Worm (Caenorhabditis elegans): ENCODE data around the gene F54D5.2.

DNA sequence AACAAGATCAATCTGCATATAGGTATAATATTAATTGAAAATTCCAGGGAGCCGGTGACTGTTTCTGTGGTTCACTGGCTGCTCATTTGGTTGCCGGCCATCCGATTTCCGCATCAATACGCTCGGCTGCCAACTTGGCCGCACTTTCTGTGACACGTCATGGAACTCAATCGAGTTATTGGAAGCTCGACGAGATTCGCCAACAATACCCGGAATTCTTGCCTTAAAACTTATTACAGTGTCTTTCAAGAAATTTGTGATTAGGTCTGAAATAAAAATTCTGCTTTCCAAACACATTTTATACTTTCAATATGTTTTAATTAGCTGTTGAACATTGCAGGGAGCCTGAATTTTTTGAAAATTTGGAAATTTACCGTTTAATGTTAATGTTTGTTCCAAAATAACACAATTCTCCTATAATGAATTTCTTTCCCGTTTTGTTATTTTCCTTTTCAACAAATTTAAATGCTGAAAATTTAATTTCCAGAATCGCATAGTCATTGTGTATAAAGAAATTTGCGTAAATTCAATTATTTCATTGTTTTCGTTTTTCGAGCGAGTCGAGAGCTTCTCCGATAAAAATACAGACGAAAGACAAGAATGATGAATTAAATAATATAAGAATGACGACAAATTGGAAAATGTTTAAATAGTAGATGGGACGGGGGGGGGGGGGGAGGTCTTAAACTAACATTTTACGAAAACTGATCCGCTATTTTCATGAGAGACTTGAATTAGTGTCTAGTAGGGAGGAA lies 41.3 kb downstream of the F54D5.2 start:
- TF ChIP-seq cog-1 (tag; optimal IDR thresholded peaks at IDR 0.05) (no peak), ztf-23 (GFP tag; IDR thresholded peaks at IDR 0.05) (no peak), klf-2 (GFP tag; conservative IDR thresholded peaks at IDR 0.05) (no peak), med-1 (GFP tag; optimal IDR thresholded peaks at IDR 0.05; ENCODE audit: insufficient read depth) (no peak), flt-1 (GFP tag; IDR thresholded peaks at IDR 0.05) (no peak), tab-1 (GFP tag; IDR thresholded peaks at IDR 0.05) (no peak), ztf-29 (GFP tag; IDR thresholded peaks at IDR 0.05) (no peak), ref-1 (GFP tag; conservative IDR thresholded peaks at IDR 0.05) (no peak)

All from whole organism, midembryonic.